Fruit fly (Drosophila melanogaster) whole organism, embryonic: Measurements from ENCODE around the gene jagn.

Experiments used
- Atf3 ChIP-seq: fragments of 200-800 bp; sonication (Bioruptor generic); optimal IDR thresholded peaks from 3 replicates; lab custom pipeline; 2016; ENCODE audit warnings: missing biosample characterization, missing genetic modification characterization
- BEAF-32 ChIP-seq: fragments of 200-800 bp; sonication (Bioruptor generic); optimal IDR thresholded peaks from 3 replicates; lab custom pipeline; 2017; ENCODE audit warnings: missing biosample characterization, missing genetic modification characterization, mild to moderate bottlenecking, moderate library complexity, missing genetic modification reagents
- Bdp1 ChIP-seq: fragments of 200-800 bp; sonication (Bioruptor generic); optimal IDR thresholded peaks from 3 replicates; lab custom pipeline; 2016; ENCODE audit warnings: missing biosample characterization, missing genetic modification characterization
- CG10654 ChIP-seq: fragments of 200-800 bp; sonication (Bioruptor generic); optimal IDR thresholded peaks from 2 replicates; lab custom pipeline; 2016; ENCODE audit warnings: missing biosample characterization, missing genetic modification characterization
- CG12769 ChIP-seq: fragments of 200-800 bp; sonication (Bioruptor generic); optimal IDR thresholded peaks from 2 replicates; lab custom pipeline; 2019; ENCODE audit warnings: missing biosample characterization, mild to moderate bottlenecking, missing genetic modification characterization, moderate library complexity
- CG15696 ChIP-seq: fragments of 200-800 bp; sonication (Bioruptor generic); optimal IDR thresholded peaks from 2 replicates; lab custom pipeline; 2019; ENCODE audit warnings: missing biosample characterization, mild to moderate bottlenecking, missing genetic modification characterization, moderate library complexity
- CG18476 ChIP-seq: fragments of 200-800 bp; sonication (Bioruptor generic); optimal IDR thresholded peaks from 2 replicates; lab custom pipeline; 2016; ENCODE audit warnings: missing biosample characterization, mild to moderate bottlenecking, missing genetic modification characterization
- CG2120 ChIP-seq: fragments of 200-800 bp; sonication (Bioruptor generic); optimal IDR thresholded peaks from 3 replicates; lab custom pipeline; 2016; ENCODE audit warnings: missing biosample characterization, missing genetic modification characterization
- CG2889 ChIP-seq: fragments of 200-800 bp; sonication (Bioruptor generic); IDR thresholded peaks from 3 replicates; pipeline ENCODE4 v1.3.6; 2022; ENCODE audit warnings: missing biosample characterization, missing genetic modification characterization
- CG3065 ChIP-seq: fragments of 200-800 bp; sonication (Bioruptor generic); optimal IDR thresholded peaks from 2 replicates; lab custom pipeline; 2016; ENCODE audit warnings: missing biosample characterization, missing genetic modification characterization
- CG4360 ChIP-seq: fragments of 200-800 bp; sonication (Bioruptor generic); IDR thresholded peaks from 2 replicates; pipeline ENCODE4 v1.3.6; 2022; ENCODE audit warnings: missing biosample characterization, missing genetic modification characterization
- CG43689 ChIP-seq: fragments of 200-800 bp; sonication (Bioruptor generic); IDR thresholded peaks from 2 replicates; pipeline ENCODE4 v1.3.6; 2022; ENCODE audit warnings: missing biosample characterization, missing genetic modification characterization
- CG5180 ChIP-seq: fragments of 200-800 bp; sonication (Bioruptor generic); optimal IDR thresholded peaks from 3 replicates; lab custom pipeline; 2017; ENCODE audit warnings: missing biosample characterization, missing genetic modification characterization, mild to moderate bottlenecking, moderate library complexity, missing genetic modification reagents
- CG7271 ChIP-seq: fragments of 200-800 bp; sonication (Bioruptor generic); optimal IDR thresholded peaks from 2 replicates; lab custom pipeline; 2018; ENCODE audit warnings: missing biosample characterization, mild to moderate bottlenecking, missing genetic modification characterization, moderate library complexity
- Dip3 ChIP-seq: fragments of 200-800 bp; sonication (Bioruptor generic); optimal IDR thresholded peaks from 3 replicates; lab custom pipeline; 2016; ENCODE audit warnings: missing biosample characterization, missing genetic modification characterization
- Drgx ChIP-seq: fragments of 200-800 bp; sonication (Bioruptor generic); IDR thresholded peaks from 2 replicates; pipeline ENCODE4 v1.3.6; 2022; ENCODE audit warnings: missing biosample characterization, missing genetic modification characterization
- Ets97D ChIP-seq: fragments of 200-800 bp; sonication (Bioruptor generic); optimal IDR thresholded peaks from 3 replicates; lab custom pipeline; 2016; ENCODE audit warnings: missing biosample characterization, missing genetic modification characterization
- HmgD ChIP-seq: fragments of 200-800 bp; sonication (Bioruptor generic); optimal IDR thresholded peaks from 3 replicates; lab custom pipeline; 2016; ENCODE audit warnings: missing biosample characterization, missing genetic modification characterization
- Kr ChIP-seq: fragments of 200-800 bp; sonication (Bioruptor generic); optimal IDR thresholded peaks from 2 replicates; lab custom pipeline; 2017; ENCODE audit warnings: missing biosample characterization, mild to moderate bottlenecking, missing genetic modification characterization
- NFAT ChIP-seq: fragments of 200-800 bp; sonication (Bioruptor generic); IDR thresholded peaks from 2 replicates; pipeline ENCODE4 v1.3.6; 2022; ENCODE audit warnings: missing biosample characterization, missing genetic modification characterization
- Nf-YC ChIP-seq: fragments of 200-800 bp; optimal IDR thresholded peaks from 3 replicates; lab custom pipeline; 2019; ENCODE audit warnings: missing biosample characterization, mild to moderate bottlenecking, missing genetic modification characterization, moderate library complexity
- Oli ChIP-seq: fragments of 200-800 bp; sonication (Bioruptor generic); optimal IDR thresholded peaks from 2 replicates; lab custom pipeline; 2018; ENCODE audit warnings: missing biosample characterization, mild to moderate bottlenecking, missing genetic modification characterization, moderate library complexity
- Ravus ChIP-seq: fragments of 200-800 bp; sonication (Bioruptor generic); IDR thresholded peaks from 2 replicates; pipeline ENCODE4 v1.3.6; 2022; ENCODE audit warnings: missing biosample characterization, missing genetic modification characterization
- Usf ChIP-seq: fragments of 200-800 bp; sonication (Bioruptor generic); optimal IDR thresholded peaks from 2 replicates; lab custom pipeline; 2017; ENCODE audit warnings: missing genotype, missing biosample characterization, missing genetic modification characterization
- bcd ChIP-seq: fragments of 200-800 bp; sonication (Bioruptor generic); optimal IDR thresholded peaks from 2 replicates; lab custom pipeline; 2017; ENCODE audit warnings: missing biosample characterization, mild to moderate bottlenecking, missing genetic modification characterization
- bigmax ChIP-seq: fragments of 200-800 bp; sonication (Bioruptor generic); optimal IDR thresholded peaks from 2 replicates; lab custom pipeline; 2018; ENCODE audit warnings: missing biosample characterization, mild to moderate bottlenecking, missing genetic modification characterization
- caup ChIP-seq: fragments of 200-800 bp; sonication (Bioruptor generic); optimal IDR thresholded peaks from 3 replicates; lab custom pipeline; 2017; ENCODE audit warnings: missing biosample characterization, mild to moderate bottlenecking, missing genetic modification characterization, moderate library complexity; ENCODE audit not compliant: severe bottlenecking
- ci ChIP-seq: fragments of 200-800 bp; sonication (Bioruptor generic); IDR thresholded peaks from 3 replicates; pipeline ENCODE4 v1.3.6; 2022; ENCODE audit warnings: missing biosample characterization, missing genetic modification characterization
- crp ChIP-seq, 2 experiments: fragments of 200-800 bp; sonication (Bioruptor generic); optimal IDR thresholded peaks; 2 replicates in 1 of 2; 3 replicates in 1 of 2; lab custom pipeline; 2017; ENCODE audit warnings: missing biosample characterization in 2 of 2, missing genetic modification characterization in 2 of 2, mild to moderate bottlenecking in 1 of 2, moderate library complexity in 1 of 2
- cwo ChIP-seq: fragments of 200-800 bp; sonication (Bioruptor generic); optimal IDR thresholded peaks from 3 replicates; lab custom pipeline; 2017; ENCODE audit warnings: missing biosample characterization, missing genetic modification characterization, mild to moderate bottlenecking, moderate library complexity, missing genetic modification reagents
- ewg ChIP-seq: fragments of 200-800 bp; sonication (Bioruptor generic); optimal IDR thresholded peaks from 3 replicates; lab custom pipeline; 2017; ENCODE audit warnings: mild to moderate bottlenecking, missing biosample characterization, missing genetic modification reagents, missing genetic modification characterization
- exex ChIP-seq: fragments of 200-800 bp; sonication (Bioruptor generic); optimal IDR thresholded peaks from 4 replicates; lab custom pipeline; 2018; ENCODE audit warnings: missing biosample characterization, mild to moderate bottlenecking, missing genetic modification characterization, moderate library complexity
- her ChIP-seq: fragments of 200-800 bp; sonication (Bioruptor generic); optimal IDR thresholded peaks from 2 replicates; lab custom pipeline; 2016; ENCODE audit warnings: missing biosample characterization, missing genetic modification characterization
- hth ChIP-seq: fragments of >200 bp; optimal IDR thresholded peaks from 2 replicates; lab custom pipeline; 2017; ENCODE audit warnings: inconsistent platforms
- insv ChIP-seq, 2 experiments: fragments of 200-800 bp; sonication (Bioruptor generic); optimal IDR thresholded peaks; 3 replicates each; lab custom pipeline; 2016 to 2018; ENCODE audit warnings: missing biosample characterization in 2 of 2, missing genetic modification characterization in 2 of 2
- ken ChIP-seq: fragments of 200-800 bp; sonication (Bioruptor generic); IDR thresholded peaks from 3 replicates; pipeline ENCODE4 v1.3.6; 2022; ENCODE audit warnings: missing biosample characterization, missing genetic modification characterization
- lmd ChIP-seq: fragments of 200-800 bp; sonication (Bioruptor generic); IDR thresholded peaks from 2 replicates; pipeline ENCODE4 v1.3.6; 2022; ENCODE audit warnings: missing biosample characterization, missing genetic modification characterization
- lola ChIP-seq, 3 experiments: fragments of >200 bp in 2 of 3; fragments of 200-800 bp in 1 of 3; sonication (Bioruptor generic) in 1 of 3; optimal IDR thresholded peaks; 2 replicates each; lab custom pipeline; 2017 to 2019; ENCODE audit warnings: missing biosample characterization in 3 of 3, missing genetic modification characterization in 3 of 3, mild to moderate bottlenecking in 1 of 3, moderate library complexity in 1 of 3
- mld ChIP-seq: fragments of 200-800 bp; sonication (Bioruptor generic); IDR thresholded peaks from 3 replicates; pipeline ENCODE4 v1.3.6; 2022; ENCODE audit warnings: missing biosample characterization, missing genetic modification characterization; ENCODE audit not compliant: partially characterized antibody
- pros ChIP-seq: fragments of 200-800 bp; sonication (Bioruptor generic); optimal IDR thresholded peaks from 3 replicates; lab custom pipeline; 2019; ENCODE audit warnings: missing biosample characterization, mild to moderate bottlenecking, missing genetic modification characterization, moderate library complexity
- rib ChIP-seq: fragments of 200-800 bp; sonication (Bioruptor generic); IDR thresholded peaks from 2 replicates; pipeline ENCODE4 v1.3.6; 2022; ENCODE audit warnings: missing biosample characterization, missing genetic modification characterization
- row ChIP-seq: fragments of 200-800 bp; sonication (Bioruptor generic); IDR thresholded peaks from 3 replicates; pipeline ENCODE4 v1.3.6; 2022; ENCODE audit warnings: missing biosample characterization, missing genetic modification characterization
- sisA ChIP-seq: fragments of 200-800 bp; sonication (Bioruptor generic); IDR thresholded peaks from 2 replicates; pipeline ENCODE4 v1.3.6; 2022; ENCODE audit warnings: missing biosample characterization, missing genetic modification characterization
- sna ChIP-seq: fragments of 200-800 bp; sonication (Bioruptor generic); IDR thresholded peaks from 2 replicates; pipeline ENCODE4 v1.3.6; 2022; ENCODE audit warnings: missing biosample characterization, missing genetic modification characterization; ENCODE audit not compliant: partially characterized antibody
- so ChIP-seq: fragments of 200-800 bp; sonication (Bioruptor generic); IDR thresholded peaks from 3 replicates; pipeline ENCODE4 v1.3.6; 2022; ENCODE audit warnings: missing biosample characterization, missing genetic modification characterization
- wdn ChIP-seq: fragments of 200-800 bp; sonication (Bioruptor generic); IDR thresholded peaks from 2 replicates; pipeline ENCODE4 v1.3.6; 2022; ENCODE audit warnings: missing biosample characterization, missing genetic modification characterization
- wek ChIP-seq: fragments of 200-800 bp; sonication (Bioruptor generic); optimal IDR thresholded peaks from 3 replicates; lab custom pipeline; 2018; ENCODE audit warnings: missing biosample characterization, mild to moderate bottlenecking, missing genetic modification characterization, moderate library complexity

The jagn gene

DNA sequence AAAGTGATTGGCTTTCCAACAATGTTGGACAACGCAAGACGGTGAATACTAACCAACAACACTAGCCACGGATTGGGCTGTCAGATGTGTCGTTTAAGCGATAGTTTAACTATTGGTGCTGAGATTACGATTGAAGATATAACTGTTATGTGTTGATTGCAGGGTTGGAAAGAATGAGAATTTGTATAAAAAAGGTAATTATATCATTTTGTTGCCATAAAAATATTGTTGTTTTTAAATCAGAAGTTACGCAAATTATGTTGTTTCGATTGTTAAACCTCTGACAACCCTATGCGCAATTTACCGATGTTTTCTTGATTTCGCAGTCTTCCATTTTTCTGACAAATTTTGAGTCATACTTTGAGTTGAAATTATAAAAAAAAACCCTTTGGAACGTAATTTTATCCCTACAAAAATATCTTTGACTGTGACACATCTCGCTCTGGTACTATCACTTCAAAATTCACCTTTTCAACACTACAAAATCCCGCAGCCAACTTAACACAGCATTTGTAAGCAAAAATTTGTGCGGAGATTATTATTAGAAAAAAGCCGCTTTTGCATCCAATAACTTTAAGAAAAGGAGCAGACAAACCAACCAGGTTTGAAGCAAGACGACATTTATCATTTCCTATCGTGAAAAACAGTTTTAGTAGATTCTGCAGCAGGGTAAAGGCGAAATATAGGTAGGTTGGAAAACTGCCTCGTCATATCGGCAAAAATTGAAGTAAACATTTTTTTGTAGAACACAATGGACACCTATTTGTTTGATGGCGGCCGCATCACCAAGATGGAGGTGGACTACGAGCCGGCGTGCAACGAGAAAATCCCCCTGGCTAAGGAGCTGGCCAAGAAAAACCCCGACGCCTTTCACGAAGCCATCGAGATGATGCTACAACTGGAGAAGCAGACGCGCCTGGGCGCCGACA lies 10.2 kb downstream of the jagn start, which contains the start of the genes Hat1 and Rpn5 (continued):
- no peak for TF ChIP-seq bigmax (GFP tag; lab: Kevin White, UChicago)
- peak; percentile 66; the same call in 2 of the 3 replicates for TF ChIP-seq CG2889 (GFP tag; lab: Robert Waterston, UW)
- TF ChIP-seq exex (tag; lab: Kevin White, UChicago), result peak; percentile 32
- no peak for TF ChIP-seq Drgx
- TF ChIP-seq hth, result no peak
- TF ChIP-seq CG2120 (GFP tag; lab: Kevin White, UChicago), result peak; percentile 96
- TF ChIP-seq her (GFP tag; lab: Kevin White, UChicago), result peak; percentile 78
- no peak for TF ChIP-seq wek
- peak; percentile 78 for TF ChIP-seq CG10654 (GFP tag; lab: Kevin White, UChicago)
- no peak for TF ChIP-seq CG43689 (GFP tag; lab: Robert Waterston, UW)
- TF ChIP-seq CG5180, result no peak
- peak; percentile 62 for TF ChIP-seq cwo (GFP tag; lab: Kevin White, UChicago)
- TF ChIP-seq Ravus (GFP tag; lab: Robert Waterston, UW), result 0 out of 2 replicates have a peak, but pooled peaks have one; percentile 5
- no peak for TF ChIP-seq CG7271 (tag; lab: Kevin White, UChicago)
- TF ChIP-seq pros, result no peak
- 0 out of 2 replicates have a peak, but pooled peaks have one; percentile 10 for TF ChIP-seq rib
- peak; percentile 90 for TF ChIP-seq Dip3 (GFP tag; lab: Kevin White, UChicago)
- TF ChIP-seq Atf3, result peak; percentile 82
- TF ChIP-seq Oli (tag; lab: Kevin White, UChicago), result peak; percentile 75
- peak in 1 of 2 experiments; percentile 51 for TF ChIP-seq crp (GFP tag; optimal IDR thresholded peaks at IDR 0.05; lab: Kevin White, UChicago)
- peak; percentile 84 for TF ChIP-seq CG18476
- TF ChIP-seq NFAT (GFP tag; lab: Robert Waterston, UW), result peak; percentile 59; the same call in 1 of the 2 replicates
- TF ChIP-seq lola (GFP tag; optimal IDR thresholded peaks at IDR 0.05; lab: Kevin White, UChicago), result peak in 1 of 3 experiments; percentile 81
- TF ChIP-seq BEAF-32 (GFP tag; lab: Kevin White, UChicago), result peak; percentile 90
- no peak for TF ChIP-seq Kr (GFP tag; lab: Kevin White, UChicago)
- TF ChIP-seq sisA (GFP tag; lab: Robert Waterston, UW), result peak; percentile 78
- peak; percentile 87 for TF ChIP-seq Ets97D (GFP tag; lab: Kevin White, UChicago)
- TF ChIP-seq wdn, result no peak
- peak in 1 of 2 experiments; percentile 53 for TF ChIP-seq insv (GFP tag; optimal IDR thresholded peaks at IDR 0.05; lab: Kevin White, UChicago)
- peak; percentile 83 for TF ChIP-seq Bdp1 (GFP tag; lab: Kevin White, UChicago)
- peak; percentile 82 for TF ChIP-seq bcd
- TF ChIP-seq CG15696 (tag; lab: Kevin White, UChicago), result peak; percentile 62
- peak; percentile 51 for TF ChIP-seq CG3065 (GFP tag; lab: Kevin White, UChicago)
- TF ChIP-seq Usf, result peak; percentile 66
- TF ChIP-seq HmgD (GFP tag; lab: Kevin White, UChicago), result peak; percentile 88
- peak; percentile 78 for TF ChIP-seq caup (GFP tag; lab: Kevin White, UChicago)
- TF ChIP-seq ci (GFP tag; lab: Robert Waterston, UW), result peak; percentile 45; the same call in 2 of the 3 replicates
- TF ChIP-seq CG12769, result no peak
- TF ChIP-seq so (GFP tag; lab: Robert Waterston, UW), result no peak
- TF ChIP-seq sna, result peak; percentile 77
- peak; percentile 69 for TF ChIP-seq Nf-YC (tag; lab: Kevin White, UChicago)
- peak; percentile 48; the same call in 1 of the 3 replicates for TF ChIP-seq mld (GFP tag; lab: Robert Waterston, UW)
- TF ChIP-seq CG4360, result no peak
- peak; percentile 92 for TF ChIP-seq row (GFP tag; lab: Robert Waterston, UW)
- peak; percentile 70 for TF ChIP-seq lmd (GFP tag; lab: Robert Waterston, UW)
- TF ChIP-seq ewg, result peak; percentile 67
- 0 out of 3 replicates have a peak, but pooled peaks have one; percentile 60 for TF ChIP-seq ken
